Worm (Caenorhabditis elegans): ENCODE measurements around the gene F08G12.11.

DNA sequence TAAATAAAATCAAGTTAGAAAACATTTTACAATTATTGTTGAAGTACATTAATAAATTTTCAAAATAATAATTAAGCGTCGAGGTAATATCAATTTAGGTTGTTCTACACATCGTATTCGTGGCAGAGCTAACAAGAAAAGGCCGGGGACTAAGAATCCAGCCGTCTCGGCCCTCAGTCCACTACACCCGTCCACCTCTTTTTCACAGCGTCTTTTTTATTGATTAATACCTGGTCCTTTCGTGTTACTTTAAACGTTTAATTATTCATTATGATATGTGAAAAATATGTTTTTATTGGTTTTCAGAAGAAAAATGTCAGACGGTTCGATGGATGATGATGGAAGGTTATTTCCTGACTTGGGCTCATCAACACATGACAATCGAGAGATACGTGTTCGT is 8.3 kb downstream of the F08G12.11 start, which contains the start of gene vhl-1:
- TF ChIP-seq tlf-1 (GFP tag; optimal IDR thresholded peaks at IDR 0.05) (no peak), F49E8.2 (tag; optimal IDR thresholded peaks at IDR 0.05; ENCODE audit: insufficient read depth) (no peak), madf-6 (GFP tag; IDR thresholded peaks at IDR 0.05) (no peak), pha-4 (tag; optimal IDR thresholded peaks at IDR 0.05) (no peak), pbrm-1 (GFP tag; IDR thresholded peaks at IDR 0.05) (no peak), ztf-22 (GFP tag; optimal IDR thresholded peaks at IDR 0.05) (no peak), ets-4 (GFP tag; optimal IDR thresholded peaks at IDR 0.05) (no peak), egl-44 (GFP tag; IDR thresholded peaks at IDR 0.05) (no peak), efl-1 (GFP tag; optimal IDR thresholded peaks at IDR 0.05) (no peak), ceh-79 (tag; optimal IDR thresholded peaks at IDR 0.05) (no peak), ztf-18 (tag; optimal IDR thresholded peaks at IDR 0.05) (no peak), snpc-1.3 (tag; optimal IDR thresholded peaks at IDR 0.05; ENCODE audit: insufficient read depth) (no peak), ceh-58 (GFP tag; IDR thresholded peaks at IDR 0.05) (no peak), unc-62 (GFP tag; optimal IDR thresholded peaks at IDR 0.05) (no peak)
